Worm (Caenorhabditis elegans) whole organism, L3 larva: ENCODE measurements around the gene crls-1.

Experiments
- ZK546.5 ChIP-seq: sonication (generic microtip); optimal IDR thresholded peaks from 2 replicates; lab custom pipeline; 2017; ENCODE audit warnings: missing biosample characterization, missing genetic modification characterization
- ama-1 ChIP-seq: fragments of 150-350 bp; optimal IDR thresholded peaks from 2 replicates; lab custom pipeline; 2018
- ceh-16 ChIP-seq: sonication (generic microtip); optimal IDR thresholded peaks from 2 replicates; lab custom pipeline; 2017; ENCODE audit warnings: missing biosample characterization, missing genetic modification characterization
- ceh-28 ChIP-seq: fragments of 150-350 bp; optimal IDR thresholded peaks from 2 replicates; lab custom pipeline; 2014; ENCODE audit warnings: missing biosample characterization, missing genetic modification reagents, missing genetic modification characterization
- ceh-82 ChIP-seq: fragments of 150-350 bp; optimal IDR thresholded peaks from 2 replicates; lab custom pipeline; 2014; ENCODE audit warnings: missing biosample characterization, missing genetic modification characterization
- ceh-9 ChIP-seq: sonication (generic microtip); optimal IDR thresholded peaks from 2 replicates; lab custom pipeline; 2018; ENCODE audit warnings: missing biosample characterization, missing genetic modification characterization
- daf-12 ChIP-seq: fragments of 150-350 bp; optimal IDR thresholded peaks from 2 replicates; lab custom pipeline; 2014; ENCODE audit warnings: missing biosample characterization, missing genetic modification reagents, missing genetic modification characterization
- egl-27 ChIP-seq: sonication (generic microtip); optimal IDR thresholded peaks from 4 replicates; lab custom pipeline; 2017; ENCODE audit warnings: missing biosample characterization, missing genetic modification reagents, missing genetic modification characterization
- elt-1 ChIP-seq: fragments of 150-350 bp; optimal IDR thresholded peaks from 2 replicates; lab custom pipeline; 2014; ENCODE audit warnings: missing biosample characterization, missing genetic modification characterization
- elt-2 ChIP-seq: sonication (generic microtip); optimal IDR thresholded peaks from 2 replicates; lab custom pipeline; 2016; ENCODE audit warnings: missing genetic modification reagents, mild to moderate bottlenecking, missing genetic modification characterization, missing compliant biosample characterization
- elt-3 ChIP-seq, 3 experiments: fragments of 150-350 bp in 1 of 3; sonication (generic microtip) in 2 of 3; optimal IDR thresholded peaks; 2 replicates in 2 of 3; 4 replicates in 1 of 3; lab custom pipeline; 2014 to 2017; ENCODE audit warnings: missing biosample characterization in 3 of 3, missing genetic modification characterization in 3 of 3
- eor-1 ChIP-seq, 2 experiments: fragments of 150-350 bp; optimal IDR thresholded peaks; 2 replicates each; lab custom pipeline; 2014 to 2018; ENCODE audit warnings: missing biosample characterization in 2 of 2, missing genetic modification characterization in 2 of 2
- fkh-2 ChIP-seq: fragments of 150-350 bp; optimal IDR thresholded peaks from 2 replicates; lab custom pipeline; 2014; ENCODE audit warnings: missing biosample characterization, missing genetic modification reagents, missing genetic modification characterization
- fos-1 ChIP-seq: fragments of 150-350 bp; optimal IDR thresholded peaks from 2 replicates; lab custom pipeline; 2014; ENCODE audit warnings: missing biosample characterization, missing genetic modification characterization
- hmg-11 ChIP-seq: sonication (generic microtip); optimal IDR thresholded peaks from 2 replicates; lab custom pipeline; 2016; ENCODE audit warnings: missing genetic modification characterization, missing compliant biosample characterization
- lin-15B ChIP-seq: fragments of 150-350 bp; optimal IDR thresholded peaks from 2 replicates; lab custom pipeline; 2014; ENCODE audit warnings: missing biosample characterization, missing genetic modification characterization
- lin-39 ChIP-seq: fragments of 150-350 bp; optimal IDR thresholded peaks from 2 replicates; lab custom pipeline; 2018; ENCODE audit warnings: missing biosample characterization, missing genetic modification reagents, missing genetic modification characterization
- lsy-12 ChIP-seq: sonication (generic microtip); optimal IDR thresholded peaks from 2 replicates; lab custom pipeline; 2016; ENCODE audit warnings: mild to moderate bottlenecking, missing genetic modification characterization, missing compliant biosample characterization
- mdl-1 ChIP-seq: fragments of 150-350 bp; optimal IDR thresholded peaks from 2 replicates; lab custom pipeline; 2014; ENCODE audit warnings: missing biosample characterization, missing genetic modification characterization
- mml-1 ChIP-seq: fragments of 150-350 bp; sonication (generic microtip); optimal IDR thresholded peaks from 3 replicates; lab custom pipeline; 2014; ENCODE audit warnings: missing biosample characterization, missing genetic modification characterization
- nfya-1 ChIP-seq: sonication (generic microtip); optimal IDR thresholded peaks from 2 replicates; lab custom pipeline; 2017; ENCODE audit warnings: missing genetic modification characterization, mild to moderate bottlenecking, missing compliant biosample characterization, antibody characterized with exemption, moderate library complexity; ENCODE audit not compliant: insufficient read depth
- nhr-11 ChIP-seq: fragments of 150-350 bp; optimal IDR thresholded peaks from 2 replicates; lab custom pipeline; 2014; ENCODE audit warnings: missing biosample characterization, missing genetic modification characterization
- nhr-12 ChIP-seq: fragments of 150-350 bp; optimal IDR thresholded peaks from 2 replicates; lab custom pipeline; 2014; ENCODE audit warnings: missing biosample characterization, missing genetic modification characterization
- nhr-23 ChIP-seq: fragments of 150-350 bp; optimal IDR thresholded peaks from 2 replicates; lab custom pipeline; 2014; ENCODE audit warnings: missing biosample characterization, missing genetic modification reagents, missing genetic modification characterization
- nhr-237 ChIP-seq: fragments of 150-350 bp; optimal IDR thresholded peaks from 2 replicates; lab custom pipeline; 2014; ENCODE audit warnings: missing biosample characterization, missing genetic modification characterization
- nhr-25 ChIP-seq: sonication (generic microtip); optimal IDR thresholded peaks from 2 replicates; lab custom pipeline; 2017; ENCODE audit warnings: missing biosample characterization, missing genetic modification characterization
- nhr-28 ChIP-seq: fragments of 150-350 bp; optimal IDR thresholded peaks from 2 replicates; lab custom pipeline; 2014; ENCODE audit warnings: missing biosample characterization, missing genetic modification characterization
- nhr-67 ChIP-seq: fragments of 150-350 bp; optimal IDR thresholded peaks from 2 replicates; lab custom pipeline; 2014; ENCODE audit warnings: missing biosample characterization, missing genetic modification characterization
- nhr-77 ChIP-seq: fragments of 150-350 bp; optimal IDR thresholded peaks from 2 replicates; lab custom pipeline; 2014; ENCODE audit warnings: missing biosample characterization, missing genetic modification characterization
- sea-2 ChIP-seq: fragments of 150-350 bp; sonication (generic microtip); optimal IDR thresholded peaks from 4 replicates; lab custom pipeline; 2014; ENCODE audit warnings: missing biosample characterization, missing genetic modification reagents, missing genetic modification characterization
- skn-1 ChIP-seq: fragments of 150-350 bp; optimal IDR thresholded peaks from 2 replicates; lab custom pipeline; 2014; ENCODE audit warnings: missing biosample characterization, missing genetic modification characterization
- snpc-4 ChIP-seq: fragments of 150-350 bp; optimal IDR thresholded peaks from 2 replicates; lab custom pipeline; 2014; ENCODE audit warnings: missing biosample characterization, missing genetic modification characterization
- tbx-2 ChIP-seq: sonication (generic microtip); optimal IDR thresholded peaks from 2 replicates; lab custom pipeline; 2016; ENCODE audit warnings: mild to moderate bottlenecking, missing genetic modification characterization, missing compliant biosample characterization
- unc-62 ChIP-seq: fragments of 150-350 bp; sonication (generic microtip); optimal IDR thresholded peaks from 4 replicates; lab custom pipeline; 2014; ENCODE audit warnings: missing biosample characterization, missing genetic modification reagents, missing genetic modification characterization
- zag-1 ChIP-seq: fragments of 150-350 bp; optimal IDR thresholded peaks from 2 replicates; lab custom pipeline; 2014; ENCODE audit warnings: missing biosample characterization, missing genetic modification characterization
- ztf-11 ChIP-seq: fragments of 150-350 bp; optimal IDR thresholded peaks from 2 replicates; lab custom pipeline; 2014; ENCODE audit warnings: missing biosample characterization, missing genetic modification characterization
- ztf-4 ChIP-seq: fragments of 150-350 bp; optimal IDR thresholded peaks from 2 replicates; lab custom pipeline; 2014; ENCODE audit warnings: missing biosample characterization, missing genetic modification characterization

crls-1 gene

DNA sequence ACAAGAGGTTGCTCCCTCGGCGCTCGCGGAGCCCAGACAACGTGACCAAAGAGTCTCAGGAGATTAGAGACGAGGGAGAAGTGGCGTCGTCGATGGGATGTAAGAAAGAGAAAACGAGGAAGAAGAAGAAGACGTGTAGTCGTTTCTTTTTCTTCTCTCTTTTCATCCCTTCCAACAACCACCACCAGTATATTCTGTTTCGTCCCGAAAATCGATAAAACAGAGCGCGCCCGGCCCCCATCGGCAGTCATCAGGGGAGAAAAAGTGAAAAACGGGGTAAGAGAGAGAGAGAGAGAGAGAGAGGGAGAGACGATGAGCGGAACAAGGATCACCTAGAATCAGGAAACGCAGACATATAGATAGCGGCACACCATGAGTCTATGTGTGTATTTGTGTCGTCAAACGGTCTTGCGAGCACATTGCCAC lies 21.8 kb downstream of the crls-1 start (continued):
- no peak for TF ChIP-seq ceh-9 (tag; lab: Kevin White, UChicago)
- no peak for TF ChIP-seq nhr-77
- no peak for TF ChIP-seq fkh-2 (tag; lab: Kevin White, UChicago)
- no peak for TF ChIP-seq ZK546.5 (tag; lab: Kevin White, UChicago)
- TF ChIP-seq nhr-237 (tag; lab: Kevin White, UChicago), result no peak
- TF ChIP-seq lin-39 (tag; lab: Kevin White, UChicago), result peak; percentile 81
- TF ChIP-seq lin-15B (tag; lab: Kevin White, UChicago), result peak; percentile 40
- peak; percentile 66 for TF ChIP-seq elt-2 (tag; lab: Kevin White, UChicago)
- TF ChIP-seq nhr-25 (tag; lab: Kevin White, UChicago), result peak; percentile 2
- no peak for TF ChIP-seq nhr-67 (tag; lab: Kevin White, UChicago)
- TF ChIP-seq mdl-1, result peak; percentile 48
- TF ChIP-seq, all 47 proteins: peak for 20

DNA sequence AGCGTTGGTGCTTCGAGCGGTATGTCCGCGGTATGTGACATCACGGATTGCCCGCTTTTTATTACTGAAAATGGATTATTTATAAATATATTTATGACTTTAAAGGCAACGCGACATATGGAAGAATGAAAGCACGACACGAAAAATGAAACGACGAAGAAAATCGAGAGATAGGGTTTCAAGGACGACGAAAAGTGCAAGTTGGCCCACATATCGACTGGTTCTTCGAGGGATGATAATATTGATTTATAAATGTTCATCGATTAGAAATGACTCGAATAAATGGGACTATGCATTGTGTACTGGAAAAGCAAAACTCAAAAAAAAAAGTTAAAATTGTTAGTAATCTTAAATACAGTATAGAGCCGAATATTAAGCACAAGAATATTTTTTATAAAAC lies 23.0 kb downstream of the crls-1 start, which contains the start of gene zer-1:
TSS of gene zer-1 (minus strand) at position 68 of the 400 bp plus-strand sequence.
- TF ChIP-seq lsy-12 (tag; lab: Kevin White, UChicago) (no peak), elt-1 (tag; lab: Kevin White, UChicago) (no peak), nhr-23 (peak; percentile 37), daf-12 (tag; lab: Kevin White, UChicago) (no peak), ceh-82 (no peak), hmg-11 (tag; lab: Kevin White, UChicago) (no peak), eor-1 (tag; optimal IDR thresholded peaks at IDR 0.05; lab: Kevin White, UChicago) (no peak), ceh-28 (tag; lab: Kevin White, UChicago) (peak; percentile 67), nhr-25 (tag; lab: Kevin White, UChicago) (peak; percentile 24), snpc-4 (tag; lab: Kevin White, UChicago) (no peak), ama-1 (lab: Kevin White, UChicago) (peak; percentile 21)

DNA sequence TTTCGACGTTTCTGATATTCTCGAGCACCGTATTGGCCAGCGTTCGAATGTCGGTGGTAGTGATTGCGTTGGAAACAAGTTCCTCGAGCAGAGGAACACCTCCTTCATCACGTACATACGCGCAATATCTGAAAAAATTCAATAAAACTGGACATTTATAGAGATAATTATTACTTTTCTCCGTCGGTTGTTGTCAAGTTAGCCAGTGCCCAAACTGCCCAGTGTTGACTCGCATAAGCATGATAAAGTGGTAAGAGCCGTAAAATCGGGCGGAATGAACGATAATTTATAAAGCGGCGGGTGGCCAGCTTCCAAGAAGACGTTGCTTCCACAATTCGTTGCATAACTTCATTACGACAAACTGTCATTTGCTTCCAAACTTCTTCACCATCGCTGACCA lies 26.1 kb downstream of the crls-1 start:
- TF ChIP-seq nfya-1 (tag; lab: Kevin White, UChicago) (no peak), nhr-67 (tag; lab: Kevin White, UChicago) (no peak), fos-1 (tag; lab: Kevin White, UChicago) (no peak), elt-3 (tag; optimal IDR thresholded peaks at IDR 0.05; lab: Kevin White, UChicago) (no peak), nhr-28 (tag; lab: Kevin White, UChicago) (no peak), ztf-4 (tag; lab: Kevin White, UChicago) (no peak), nhr-11 (tag; lab: Kevin White, UChicago) (no peak), ceh-82 (no peak), egl-27 (tag; lab: Kevin White, UChicago) (no peak), nhr-12 (tag; lab: Kevin White, UChicago) (no peak), ZK546.5 (tag; lab: Kevin White, UChicago) (no peak), skn-1 (tag; lab: Kevin White, UChicago) (no peak), sea-2 (GFP tag; lab: Kevin White, UChicago) (no peak), lin-39 (tag; lab: Kevin White, UChicago) (no peak), hmg-11 (tag; lab: Kevin White, UChicago) (no peak), ceh-16 (no peak), elt-1 (tag; lab: Kevin White, UChicago) (no peak)

DNA sequence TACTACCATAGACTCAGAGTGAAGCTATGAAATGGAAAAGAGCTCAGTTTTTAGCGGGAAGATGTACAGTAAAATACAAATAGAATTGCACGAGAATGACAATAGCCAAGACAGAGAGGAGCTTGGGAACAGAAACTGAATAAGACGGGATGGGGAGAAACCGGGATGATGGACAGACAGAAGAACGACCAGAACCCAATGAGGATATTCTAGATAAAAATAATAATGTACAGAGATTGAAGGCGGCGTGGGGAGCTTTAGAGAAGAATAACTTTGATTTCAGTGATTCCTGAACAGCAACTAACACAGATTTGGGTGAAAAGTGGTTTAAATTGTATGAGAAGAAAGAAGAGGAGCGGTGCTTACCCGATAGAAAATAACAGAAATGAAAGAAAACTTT lies 28.2 kb downstream of the crls-1 start:
- TF ChIP-seq ceh-82, result no peak
- TF ChIP-seq snpc-4 (tag; lab: Kevin White, UChicago), result no peak
- TF ChIP-seq elt-2 (tag; lab: Kevin White, UChicago), result no peak
- TF ChIP-seq mml-1 (tag; lab: Kevin White, UChicago), result no peak
- no peak for TF ChIP-seq ztf-11 (tag; lab: Kevin White, UChicago)
- no peak for TF ChIP-seq zag-1 (tag; lab: Kevin White, UChicago)
- no peak for TF ChIP-seq nhr-25 (tag; lab: Kevin White, UChicago)
- no peak for TF ChIP-seq nhr-23
- TF ChIP-seq nhr-12 (tag; lab: Kevin White, UChicago), result no peak
- no peak for TF ChIP-seq nhr-77
- no peak for TF ChIP-seq sea-2 (GFP tag; lab: Kevin White, UChicago)
- no peak for TF ChIP-seq egl-27 (tag; lab: Kevin White, UChicago)
- no peak for TF ChIP-seq tbx-2 (tag; lab: Kevin White, UChicago)
- no peak for TF ChIP-seq ztf-4 (tag; lab: Kevin White, UChicago)
- TF ChIP-seq unc-62, result no peak
- TF ChIP-seq ceh-16, result no peak
- no peak for TF ChIP-seq elt-1 (tag; lab: Kevin White, UChicago)
- TF ChIP-seq ama-1 (lab: Kevin White, UChicago), result no peak
- TF ChIP-seq elt-3 (tag; optimal IDR thresholded peaks at IDR 0.05; lab: Kevin White, UChicago), result no peak
